Worm (Caenorhabditis elegans) whole organism, L4 larva: ENCODE results near the gene C33A11.2.

Experiments used
- ama-1 ChIP-seq: fragments of 150-350 bp; optimal IDR thresholded peaks from 2 replicates; lab custom pipeline; 2014; ENCODE audit warnings: inconsistent platforms, mixed read lengths
- zag-1 ChIP-seq: fragments of 150-350 bp; optimal IDR thresholded peaks from 2 replicates; lab custom pipeline; 2014; ENCODE audit warnings: missing biosample characterization, missing genetic modification characterization

ce11 chrX:15321791-15322190, 44.0 kb upstream of the C33A11.2 start:
- TF ChIP-seq ama-1 (lab: Kevin White, UChicago) (no peak), zag-1 (no peak)
